4 fruit fly cellular contexts compared by ENCODE assay signal in the genomic region with DNA sequence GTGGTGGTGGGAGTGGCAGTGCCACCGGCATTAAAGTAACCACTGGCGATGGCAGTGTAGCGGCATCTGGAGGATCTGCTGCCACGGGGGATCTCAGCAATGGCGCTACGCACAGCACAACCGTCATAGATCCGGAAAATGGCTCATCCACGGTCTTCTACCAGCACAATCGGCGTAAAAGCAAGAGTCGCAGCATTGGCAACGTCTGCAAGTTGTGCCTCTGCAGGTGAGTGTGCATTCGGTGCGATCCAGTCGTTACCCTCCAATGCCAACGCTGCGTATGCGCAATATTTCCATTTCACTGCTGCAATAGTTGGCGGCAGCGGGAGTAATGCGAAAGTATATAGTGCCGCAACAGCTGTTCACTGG.
TF ChIP-seq lines count a peak whose summit lies in the region.

No protein-coding gene starts in this region.

- TF ChIP-seq CTCF in whole organism, embryonic (GFP tag; optimal IDR thresholded peaks at IDR 0.05; lab: Kevin White, UChicago): no peak

TF ChIP-seq in whole organism, adult, 20 proteins besides CTCF, POLR2A, EP300 and RAD21:
- TF ChIP-seq Crg-1 (GFP tag; optimal IDR thresholded peaks at IDR 0.05; lab: Kevin White, UChicago): no peak
- peak; percentile 13 for TF ChIP-seq Hr96 (GFP tag; optimal IDR thresholded peaks at IDR 0.05; lab: Kevin White, UChicago)
- no peak for TF ChIP-seq pad (GFP tag; optimal IDR thresholded peaks at IDR 0.05; lab: Kevin White, UChicago)

TF ChIP-seq in whole organism, embryonic, 481 proteins besides CTCF, POLR2A, EP300 and RAD21 (continues in another document):
- no peak for TF ChIP-seq Rfx (GFP tag; IDR thresholded peaks at IDR 0.05; lab: Robert Waterston, UW)
- TF ChIP-seq Atf6 (GFP tag; IDR thresholded peaks at IDR 0.05; lab: Robert Waterston, UW): peak; percentile 6; the same call in 1 of the 2 replicates
- no peak for TF ChIP-seq CG17328 (GFP tag; IDR thresholded peaks at IDR 0.05; lab: Robert Waterston, UW)
- no peak for TF ChIP-seq CG9932 (GFP tag; IDR thresholded peaks at IDR 0.05; lab: Robert Waterston, UW)
- TF ChIP-seq exex (tag; optimal IDR thresholded peaks at IDR 0.05; lab: Kevin White, UChicago): no peak
- TF ChIP-seq Drgx (GFP tag; IDR thresholded peaks at IDR 0.05; lab: Robert Waterston, UW): peak; percentile 60; the same call in 1 of the 2 replicates
- TF ChIP-seq CG11723 (GFP tag; optimal IDR thresholded peaks at IDR 0.05; lab: Kevin White, UChicago): no peak
- TF ChIP-seq CG14441 (GFP tag; IDR thresholded peaks at IDR 0.05; lab: Robert Waterston, UW): peak; percentile 61; the same call in 1 of the 2 replicates
- TF ChIP-seq pfk (GFP tag; optimal IDR thresholded peaks at IDR 0.05; lab: Kevin White, UChicago): no peak
- no peak for TF ChIP-seq Max (GFP tag; optimal IDR thresholded peaks at IDR 0.05; lab: Kevin White, UChicago)
- TF ChIP-seq tap (tag; optimal IDR thresholded peaks at IDR 0.05; lab: Kevin White, UChicago): no peak
- 0 out of 3 replicates have a peak, but pooled peaks have one; percentile 31 for TF ChIP-seq CG34422 (GFP tag; IDR thresholded peaks at IDR 0.05; lab: Robert Waterston, UW)
- no peak for TF ChIP-seq sug (tag; optimal IDR thresholded peaks at IDR 0.05; lab: Kevin White, UChicago)
- no peak for TF ChIP-seq CG11398 (GFP tag; optimal IDR thresholded peaks at IDR 0.05; lab: Kevin White, UChicago)
- TF ChIP-seq CG43689 (GFP tag; IDR thresholded peaks at IDR 0.05; lab: Robert Waterston, UW): 0 out of 2 replicates have a peak, but pooled peaks have one; percentile 15
- TF ChIP-seq CG7372 (GFP tag; IDR thresholded peaks at IDR 0.05; lab: Robert Waterston, UW): peak; percentile 65
- peak; percentile 21 for TF ChIP-seq CG12659 (GFP tag; optimal IDR thresholded peaks at IDR 0.05; lab: Kevin White, UChicago)
- TF ChIP-seq run (tag; optimal IDR thresholded peaks at IDR 0.05; lab: Kevin White, UChicago): no peak
- peak; percentile 41 for TF ChIP-seq org-1 (GFP tag; optimal IDR thresholded peaks at IDR 0.05; lab: Kevin White, UChicago)
- no peak for TF ChIP-seq CG4617 (GFP tag; optimal IDR thresholded peaks at IDR 0.05; lab: Kevin White, UChicago; ENCODE audit: borderline replicate concordance)
- no peak for TF ChIP-seq al (GFP tag; IDR thresholded peaks at IDR 0.05; lab: Robert Waterston, UW)
- 0 out of 2 replicates have a peak, but pooled peaks have one; percentile 13 for TF ChIP-seq klu (GFP tag; IDR thresholded peaks at IDR 0.05; lab: Robert Waterston, UW)
- no peak for TF ChIP-seq schlank (tag; optimal IDR thresholded peaks at IDR 0.05; lab: Kevin White, UChicago)
- TF ChIP-seq slp2 (GFP tag; optimal IDR thresholded peaks at IDR 0.05; lab: Kevin White, UChicago): no peak
- no peak for TF ChIP-seq CG9609 (GFP tag; optimal IDR thresholded peaks at IDR 0.05; lab: Kevin White, UChicago)
- peak; percentile 58 for TF ChIP-seq Ets65A (GFP tag; lab: Kevin White, UChicago)
- TF ChIP-seq CG17186 (GFP tag; optimal IDR thresholded peaks at IDR 0.05; lab: Kevin White, UChicago): no peak

TF ChIP-seq in whole organism, prepupa, 60 proteins besides CTCF, POLR2A, EP300 and RAD21:
- peak; percentile 5 for TF ChIP-seq pdm3 (GFP tag; optimal IDR thresholded peaks at IDR 0.05; lab: Kevin White, UChicago)
- TF ChIP-seq eg (GFP tag; IDR thresholded peaks at IDR 0.05; lab: Robert Waterston, UW): peak; percentile 73; the same call in 1 of the 3 replicates
- no peak for TF ChIP-seq CG31627 (GFP tag; optimal IDR thresholded peaks at IDR 0.05; lab: Kevin White, UChicago)
- TF ChIP-seq CG8119 (GFP tag; IDR thresholded peaks at IDR 0.05; lab: Robert Waterston, UW): 0 out of 3 replicates have a peak, but pooled peaks have one; percentile 52
- TF ChIP-seq fd59A (GFP tag; optimal IDR thresholded peaks at IDR 0.05; lab: Kevin White, UChicago): no peak
- TF ChIP-seq CG6163 (GFP tag; IDR thresholded peaks at IDR 0.05; lab: Robert Waterston, UW): 0 out of 3 replicates have a peak, but pooled peaks have one; percentile 49
- peak; percentile 65 for TF ChIP-seq CG32006 (GFP tag; optimal IDR thresholded peaks at IDR 0.05; lab: Kevin White, UChicago)
- no peak for TF ChIP-seq topi (GFP tag; optimal IDR thresholded peaks at IDR 0.05; lab: Kevin White, UChicago)
- TF ChIP-seq Gug (GFP tag; IDR thresholded peaks at IDR 0.05; lab: Robert Waterston, UW): peak; percentile 39; the same call in 1 of the 2 replicates
- TF ChIP-seq Hr4 (GFP tag; optimal IDR thresholded peaks at IDR 0.05; lab: Kevin White, UChicago): peak; percentile 12

TF ChIP-seq in whole organism, pupa, 21 proteins besides CTCF, POLR2A, EP300 and RAD21:
- no peak for TF ChIP-seq Snoo (tag; optimal IDR thresholded peaks at IDR 0.05; lab: Kevin White, UChicago)
- TF ChIP-seq Pif1A (GFP tag; optimal IDR thresholded peaks at IDR 0.05; lab: Kevin White, UChicago): no peak
- no peak; the same call in 1 of the 2 replicates for TF ChIP-seq CG12605 (GFP tag; IDR thresholded peaks at IDR 0.05; lab: Robert Waterston, UW)
- TF ChIP-seq CG10348 (GFP tag; IDR thresholded peaks at IDR 0.05; lab: Robert Waterston, UW): no peak
- no peak for TF ChIP-seq CG8301 (tag; optimal IDR thresholded peaks at IDR 0.05; lab: Kevin White, UChicago)
- TF ChIP-seq CG32121 (GFP tag; IDR thresholded peaks at IDR 0.05; lab: Robert Waterston, UW): peak; percentile 60
- no peak for TF ChIP-seq CG13204 (GFP tag; optimal IDR thresholded peaks at IDR 0.05; lab: Kevin White, UChicago)
- TF ChIP-seq CG14655 (GFP tag; optimal IDR thresholded peaks at IDR 0.05; lab: Kevin White, UChicago): no peak
- TF ChIP-seq CG9948 (tag; optimal IDR thresholded peaks at IDR 0.05; lab: Kevin White, UChicago): no peak
- TF ChIP-seq D1 (tag; optimal IDR thresholded peaks at IDR 0.05; lab: Kevin White, UChicago): no peak
- no peak for TF ChIP-seq EcR (GFP tag; optimal IDR thresholded peaks at IDR 0.05; lab: Kevin White, UChicago)
- no peak for TF ChIP-seq rn (GFP tag; IDR thresholded peaks at IDR 0.05; lab: Robert Waterston, UW)
- TF ChIP-seq CG17806 (tag; optimal IDR thresholded peaks at IDR 0.05; lab: Kevin White, UChicago): no peak
- peak; percentile 46; the same call in 2 of the 3 replicates for TF ChIP-seq fd96Ca (GFP tag; IDR thresholded peaks at IDR 0.05; lab: Robert Waterston, UW)
- no peak for TF ChIP-seq CG34367 (tag; optimal IDR thresholded peaks at IDR 0.05; lab: Kevin White, UChicago)
- no peak for TF ChIP-seq CG15710 (tag; optimal IDR thresholded peaks at IDR 0.05; lab: Kevin White, UChicago)
- no peak; the same call in 1 of the 2 replicates for TF ChIP-seq Ets98B (GFP tag; IDR thresholded peaks at IDR 0.05; lab: Robert Waterston, UW)
